Worm (Caenorhabditis elegans) whole organism, L2 larva: ENCODE measurements around the gene Y53G8AL.4.

Experiments used
- ceh-82 ChIP-seq: fragments of 150-350 bp; optimal IDR thresholded peaks from 2 replicates; lab custom pipeline; 2014; ENCODE audit warnings: missing biosample characterization, missing genetic modification characterization
- lin-39 ChIP-seq: fragments of 150-350 bp; optimal IDR thresholded peaks from 2 replicates; lab custom pipeline; 2014; ENCODE audit warnings: missing biosample characterization, missing genetic modification reagents, missing genetic modification characterization
- nhr-11 ChIP-seq: fragments of 150-350 bp; optimal IDR thresholded peaks from 2 replicates; lab custom pipeline; 2014; ENCODE audit warnings: missing biosample characterization, missing genetic modification characterization
- nhr-12 ChIP-seq: fragments of 150-350 bp; optimal IDR thresholded peaks from 2 replicates; lab custom pipeline; 2014; ENCODE audit warnings: missing biosample characterization, missing genetic modification characterization
- skn-1 ChIP-seq: sonication (generic microtip); optimal IDR thresholded peaks from 2 replicates; lab custom pipeline; 2017; ENCODE audit warnings: missing biosample characterization, missing genetic modification characterization
- unc-55 ChIP-seq: fragments of 150-350 bp; sonication (generic microtip); optimal IDR thresholded peaks from 3 replicates; lab custom pipeline; 2014; ENCODE audit warnings: missing biosample characterization, missing genetic modification reagents, missing genetic modification characterization
- unc-62 ChIP-seq: fragments of 150-350 bp; optimal IDR thresholded peaks from 2 replicates; lab custom pipeline; 2014; ENCODE audit warnings: missing biosample characterization, missing genetic modification reagents, missing genetic modification characterization
- ztf-11 ChIP-seq: sonication (generic microtip); optimal IDR thresholded peaks from 2 replicates; lab custom pipeline; 2017; ENCODE audit warnings: missing biosample characterization, missing genetic modification characterization

- TF ChIP-seq nhr-11 (tag; lab: Kevin White, UChicago) (no peak), ztf-11 (no peak), nhr-12 (tag; lab: Kevin White, UChicago) (no peak), unc-62 (GFP tag; lab: Kevin White, UChicago) (no peak), ceh-82 (no peak), unc-55 (no peak), skn-1 (tag; lab: Kevin White, UChicago) (no peak), lin-39 (tag; lab: Kevin White, UChicago) (no peak)
Observed at ce11 chrIII:3241361-3241760, 9.1 kb downstream of the Y53G8AL.4 start.
